Fruit fly (Drosophila melanogaster) whole organism, embryonic: Measurements from ENCODE around the gene Trf.

Experiments
- BEAF-32 ChIP-seq: fragments of 200-800 bp; sonication (Bioruptor generic); optimal IDR thresholded peaks from 3 replicates; lab custom pipeline; 2017; ENCODE audit warnings: missing biosample characterization, missing genetic modification characterization, mild to moderate bottlenecking, moderate library complexity, missing genetic modification reagents
- CG10543 ChIP-seq: fragments of 200-800 bp; sonication (Bioruptor generic); optimal IDR thresholded peaks from 3 replicates; lab custom pipeline; 2017; ENCODE audit warnings: missing biosample characterization, mild to moderate bottlenecking, missing genetic modification characterization, moderate library complexity
- CG11093 ChIP-seq: fragments of 200-800 bp; sonication (Bioruptor generic); IDR thresholded peaks from 3 replicates; pipeline ENCODE4 v1.3.6; 2022; ENCODE audit warnings: missing biosample characterization, missing genetic modification characterization
- CG11247 ChIP-seq: fragments of 200-800 bp; sonication (Bioruptor generic); IDR thresholded peaks from 2 replicates; pipeline ENCODE4 v1.3.6; 2022; ENCODE audit warnings: missing biosample characterization, missing genetic modification characterization
- CG11398 ChIP-seq: fragments of 200-800 bp; sonication (Bioruptor generic); optimal IDR thresholded peaks from 2 replicates; lab custom pipeline; 2016; ENCODE audit warnings: missing biosample characterization, missing genetic modification characterization
- CG11456 ChIP-seq: fragments of 200-800 bp; sonication (Bioruptor generic); IDR thresholded peaks from 3 replicates; pipeline ENCODE4 v1.3.6; 2022; ENCODE audit warnings: missing biosample characterization, missing genetic modification characterization
- CG13287 ChIP-seq: fragments of 200-800 bp; sonication (Bioruptor generic); IDR thresholded peaks from 2 replicates; pipeline ENCODE4 v1.3.6; 2022; ENCODE audit warnings: missing biosample characterization, missing genetic modification characterization; ENCODE audit not compliant: partially characterized antibody
- CG1647 ChIP-seq: fragments of 200-800 bp; sonication (Bioruptor generic); optimal IDR thresholded peaks from 3 replicates; lab custom pipeline; 2016; ENCODE audit warnings: missing biosample characterization, missing genetic modification characterization
- CG17802 ChIP-seq: fragments of 200-800 bp; sonication (Bioruptor generic); optimal IDR thresholded peaks from 2 replicates; lab custom pipeline; 2018; ENCODE audit warnings: missing biosample characterization, mild to moderate bottlenecking, missing genetic modification characterization, moderate library complexity
- CG17912 ChIP-seq: fragments of 200-800 bp; sonication (Bioruptor generic); optimal IDR thresholded peaks from 2 replicates; lab custom pipeline; 2018; ENCODE audit warnings: missing biosample characterization, mild to moderate bottlenecking, missing genetic modification characterization
- CG18262 ChIP-seq: fragments of 200-800 bp; optimal IDR thresholded peaks from 3 replicates; lab custom pipeline; 2019; ENCODE audit warnings: missing biosample characterization, mild to moderate bottlenecking, missing genetic modification characterization, moderate library complexity
- CG31224 ChIP-seq: fragments of 200-800 bp; sonication (Bioruptor generic); IDR thresholded peaks from 2 replicates; pipeline ENCODE4 v1.3.6; 2022; ENCODE audit warnings: missing biosample characterization, missing genetic modification characterization
- CG3163 ChIP-seq: fragments of 200-800 bp; sonication (Bioruptor generic); optimal IDR thresholded peaks from 3 replicates; lab custom pipeline; 2016; ENCODE audit warnings: missing biosample characterization, missing genetic modification characterization
- CG33213 ChIP-seq: fragments of 200-800 bp; sonication (Bioruptor generic); optimal IDR thresholded peaks from 3 replicates; lab custom pipeline; 2016; ENCODE audit warnings: missing biosample characterization, missing genetic modification characterization
- CG3838 ChIP-seq: fragments of 200-800 bp; sonication (Bioruptor generic); optimal IDR thresholded peaks from 3 replicates; lab custom pipeline; 2016; ENCODE audit warnings: missing biosample characterization, missing genetic modification characterization
- CG43689 ChIP-seq: fragments of 200-800 bp; sonication (Bioruptor generic); IDR thresholded peaks from 2 replicates; pipeline ENCODE4 v1.3.6; 2022; ENCODE audit warnings: missing biosample characterization, missing genetic modification characterization
- CG7786 ChIP-seq: fragments of 200-800 bp; sonication (Bioruptor generic); optimal IDR thresholded peaks from 2 replicates; lab custom pipeline; 2016; ENCODE audit warnings: missing biosample characterization, missing genetic modification characterization
- CG8924 ChIP-seq: fragments of 200-800 bp; optimal IDR thresholded peaks from 3 replicates; lab custom pipeline; 2019; ENCODE audit warnings: missing biosample characterization, mild to moderate bottlenecking, missing genetic modification characterization, moderate library complexity
- CG9797 ChIP-seq: fragments of 200-800 bp; sonication (Bioruptor generic); optimal IDR thresholded peaks from 3 replicates; lab custom pipeline; 2018; ENCODE audit warnings: missing biosample characterization, mild to moderate bottlenecking, missing genetic modification characterization
- CoRest ChIP-seq: fragments of 200-800 bp; sonication (Bioruptor generic); optimal IDR thresholded peaks from 3 replicates; lab custom pipeline; 2018; ENCODE audit warnings: missing biosample characterization, mild to moderate bottlenecking, missing genetic modification characterization, moderate library complexity
- CrebB ChIP-seq: fragments of 200-800 bp; sonication (Bioruptor generic); optimal IDR thresholded peaks from 3 replicates; lab custom pipeline; 2018; ENCODE audit warnings: missing biosample characterization, mild to moderate bottlenecking, missing genetic modification characterization
- Doc2 ChIP-seq: fragments of 200-800 bp; sonication (Bioruptor generic); IDR thresholded peaks from 2 replicates; pipeline ENCODE4 v1.3.6; 2022; ENCODE audit warnings: missing biosample characterization, missing genetic modification characterization
- Ets97D ChIP-seq: fragments of 200-800 bp; sonication (Bioruptor generic); optimal IDR thresholded peaks from 3 replicates; lab custom pipeline; 2016; ENCODE audit warnings: missing biosample characterization, missing genetic modification characterization
- Gug ChIP-seq: fragments of 200-800 bp; sonication (Bioruptor generic); IDR thresholded peaks from 4 replicates; pipeline ENCODE4 v1.3.6; 2022; ENCODE audit warnings: missing biosample characterization, missing genetic modification characterization
- HLH54F ChIP-seq: fragments of 200-800 bp; sonication (Bioruptor generic); optimal IDR thresholded peaks from 3 replicates; lab custom pipeline; 2016; ENCODE audit warnings: missing biosample characterization, missing genetic modification characterization
- Hmr ChIP-seq: fragments of 200-800 bp; sonication (Bioruptor generic); optimal IDR thresholded peaks from 3 replicates; lab custom pipeline; 2017; ENCODE audit warnings: mild to moderate bottlenecking, missing biosample characterization, missing genetic modification reagents, missing genetic modification characterization
- MESR4 ChIP-seq: fragments of 200-800 bp; sonication (Bioruptor generic); optimal IDR thresholded peaks from 2 replicates; lab custom pipeline; 2018; ENCODE audit warnings: missing biosample characterization, mild to moderate bottlenecking, missing genetic modification characterization, moderate library complexity
- Med ChIP-seq: fragments of 200-800 bp; sonication (Bioruptor generic); peaks from one replicate; lab custom pipeline; 2016; ENCODE audit warnings: missing biosample characterization, missing genetic modification characterization, mild to moderate bottlenecking, inconsistent platforms, moderate library complexity
- Mes4 ChIP-seq: fragments of 200-800 bp; sonication (Bioruptor generic); optimal IDR thresholded peaks from 2 replicates; lab custom pipeline; 2016; ENCODE audit warnings: missing biosample characterization, missing genetic modification characterization
- Opbp ChIP-seq: fragments of 200-800 bp; sonication (Bioruptor generic); IDR thresholded peaks from 3 replicates; pipeline ENCODE4 v1.3.6; 2022; ENCODE audit warnings: missing biosample characterization, missing genetic modification characterization; ENCODE audit not compliant: partially characterized antibody
- Tbp ChIP-seq: fragments of >200 bp; optimal IDR thresholded peaks from 2 replicates; lab custom pipeline; 2018; ENCODE audit warnings: missing biosample characterization, missing genetic modification characterization
- ash1 ChIP-seq: fragments of 200-800 bp; sonication (Bioruptor generic); optimal IDR thresholded peaks from 2 replicates; lab custom pipeline; 2018; ENCODE audit warnings: missing biosample characterization, mild to moderate bottlenecking, missing genetic modification characterization
- corto ChIP-seq: fragments of 200-800 bp; sonication (Bioruptor generic); optimal IDR thresholded peaks from 2 replicates; lab custom pipeline; 2016; ENCODE audit warnings: missing biosample characterization, mild to moderate bottlenecking, missing genetic modification characterization, moderate library complexity
- crp ChIP-seq, 2 experiments: fragments of 200-800 bp; sonication (Bioruptor generic); optimal IDR thresholded peaks; 2 replicates in 1 of 2; 3 replicates in 1 of 2; lab custom pipeline; 2017; ENCODE audit warnings: missing biosample characterization in 2 of 2, missing genetic modification characterization in 2 of 2, mild to moderate bottlenecking in 1 of 2, moderate library complexity in 1 of 2
- dan ChIP-seq: fragments of 200-800 bp; sonication (Bioruptor generic); IDR thresholded peaks from 2 replicates; pipeline ENCODE4 v1.3.6; 2022; ENCODE audit warnings: missing biosample characterization, missing genetic modification characterization
- dm ChIP-seq: fragments of 200-800 bp; sonication (Bioruptor generic); optimal IDR thresholded peaks from 3 replicates; lab custom pipeline; 2016; ENCODE audit warnings: missing biosample characterization, missing genetic modification characterization
- dpn ChIP-seq, 2 experiments: fragments of 200-800 bp; sonication (Bioruptor generic); optimal IDR thresholded peaks; 3 replicates each; lab custom pipeline; 2016; ENCODE audit warnings: missing biosample characterization in 2 of 2, missing genetic modification characterization in 2 of 2
- dysf ChIP-seq: fragments of 200-800 bp; sonication (Bioruptor generic); IDR thresholded peaks from 3 replicates; pipeline ENCODE4 v1.3.6; 2022; ENCODE audit warnings: missing biosample characterization, missing genetic modification characterization
- exex ChIP-seq: fragments of 200-800 bp; sonication (Bioruptor generic); optimal IDR thresholded peaks from 4 replicates; lab custom pipeline; 2018; ENCODE audit warnings: missing biosample characterization, mild to moderate bottlenecking, missing genetic modification characterization, moderate library complexity
- ind ChIP-seq: fragments of 200-800 bp; sonication (Bioruptor generic); optimal IDR thresholded peaks from 3 replicates; lab custom pipeline; 2016; ENCODE audit warnings: missing biosample characterization, missing genetic modification characterization
- insv ChIP-seq, 2 experiments: fragments of 200-800 bp; sonication (Bioruptor generic); optimal IDR thresholded peaks; 3 replicates each; lab custom pipeline; 2016 to 2018; ENCODE audit warnings: missing biosample characterization in 2 of 2, missing genetic modification characterization in 2 of 2
- mam ChIP-seq: fragments of 200-800 bp; sonication (Bioruptor generic); optimal IDR thresholded peaks from 3 replicates; lab custom pipeline; 2016; ENCODE audit warnings: missing biosample characterization, missing genetic modification characterization
- nerfin-1 ChIP-seq: fragments of 200-800 bp; sonication (Bioruptor generic); optimal IDR thresholded peaks from 3 replicates; lab custom pipeline; 2019; ENCODE audit warnings: missing biosample characterization, mild to moderate bottlenecking, missing genetic modification characterization, moderate library complexity
- otp ChIP-seq: fragments of 200-800 bp; sonication (Bioruptor generic); IDR thresholded peaks from 3 replicates; pipeline ENCODE4, ENCODE4 v1.3.6; 2022; ENCODE audit warnings: missing biosample characterization, missing genetic modification characterization
- pan ChIP-seq, 4 experiments: fragments of >200 bp in 3 of 4; fragments of 200-800 bp in 1 of 4; sonication (Bioruptor generic) in 1 of 4; optimal IDR thresholded peaks in 3 of 4; IDR thresholded peaks in 1 of 4; 2 replicates each; pipeline versions ENCODE4 v1.3.6 to Lab custom; 2017 to 2022; ENCODE audit warnings: missing biosample characterization in 2 of 4, missing genetic modification characterization in 2 of 4, mixed read lengths in 1 of 4
- psq ChIP-seq: fragments of 200-800 bp; sonication (Bioruptor generic); optimal IDR thresholded peaks from 2 replicates; lab custom pipeline; 2017; ENCODE audit warnings: missing biosample characterization, missing genetic modification characterization
- pum ChIP-seq: fragments of 200-800 bp; sonication (Bioruptor generic); optimal IDR thresholded peaks from 2 replicates; lab custom pipeline; 2016; ENCODE audit warnings: missing biosample characterization, missing genetic modification characterization
- pzg ChIP-seq: fragments of 200-800 bp; sonication (Bioruptor generic); optimal IDR thresholded peaks from 3 replicates; lab custom pipeline; 2018; ENCODE audit warnings: missing biosample characterization, mild to moderate bottlenecking, missing genetic modification characterization, moderate library complexity
- stwl ChIP-seq: fragments of 200-800 bp; sonication (Bioruptor generic); optimal IDR thresholded peaks from 3 replicates; lab custom pipeline; 2018; ENCODE audit warnings: missing biosample characterization, mild to moderate bottlenecking, missing genetic modification characterization, moderate library complexity
- tap ChIP-seq: fragments of 200-800 bp; optimal IDR thresholded peaks from 3 replicates; lab custom pipeline; 2019; ENCODE audit warnings: missing biosample characterization, mild to moderate bottlenecking, missing genetic modification characterization, moderate library complexity
- vvl ChIP-seq: fragments of 200-800 bp; sonication (Bioruptor generic); IDR thresholded peaks from 2 replicates; pipeline ENCODE4 v1.3.6; 2022; ENCODE audit warnings: missing biosample characterization, missing genetic modification characterization

Trf gene

DNA sequence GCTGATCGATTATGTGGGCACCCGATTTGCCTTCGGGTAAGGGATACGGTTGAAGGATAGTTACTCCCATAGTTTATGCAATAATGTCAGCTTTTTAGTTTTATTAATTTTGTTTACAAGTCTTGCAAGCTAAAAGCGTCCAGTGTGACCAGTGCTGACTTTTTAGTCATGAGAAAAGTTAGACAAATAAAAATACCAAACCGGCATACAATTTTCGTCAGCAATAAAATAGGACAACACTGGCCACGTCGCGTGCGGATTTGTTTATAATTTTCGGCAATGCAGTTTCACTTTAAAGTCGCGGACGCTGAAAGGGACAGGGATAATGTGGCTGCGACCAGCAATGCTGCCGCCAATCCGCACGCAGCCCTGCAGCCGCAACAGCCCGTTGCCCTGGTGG, at the start of gene Trf, which contains the start of gene MED20 (continued):
- TF ChIP-seq CG9797 (peak; percentile 73), corto (GFP tag; lab: Kevin White, UChicago) (no peak), CG17802 (tag; lab: Kevin White, UChicago) (no peak), CG3163 (GFP tag; lab: Kevin White, UChicago) (no peak), CG7786 (GFP tag; lab: Kevin White, UChicago) (no peak), exex (tag; lab: Kevin White, UChicago) (no peak), tap (no peak), Hmr (GFP tag; lab: Kevin White, UChicago) (no peak), insv (GFP tag; optimal IDR thresholded peaks at IDR 0.05; lab: Kevin White, UChicago) (no peak), mam (GFP tag; lab: Kevin White, UChicago) (no peak), CG13287 (GFP tag; lab: Robert Waterston, UW) (peak; percentile 63; the same call in 1 of the 2 replicates), psq (GFP tag; lab: Kevin White, UChicago) (no peak), dpn (GFP tag; optimal IDR thresholded peaks at IDR 0.05; lab: Kevin White, UChicago) (no peak), CG17912 (GFP tag; lab: Kevin White, UChicago) (no peak), Gug (GFP tag; lab: Robert Waterston, UW) (no peak), CG43689 (GFP tag; lab: Robert Waterston, UW) (no peak), crp (GFP tag; optimal IDR thresholded peaks at IDR 0.05; lab: Kevin White, UChicago) (peak in 1 of 2 experiments; percentile 62), stwl (tag; lab: Kevin White, UChicago) (peak; percentile 86), CG11247 (no peak), CG33213 (GFP tag; lab: Kevin White, UChicago) (no peak), nerfin-1 (no peak), CG10543 (GFP tag; lab: Kevin White, UChicago) (no peak), otp (no peak), CG8924 (tag; lab: Kevin White, UChicago) (peak; percentile 12), CG11398 (GFP tag; lab: Kevin White, UChicago) (no peak), CG1647 (GFP tag; lab: Kevin White, UChicago) (no peak), vvl (GFP tag; lab: Robert Waterston, UW) (no peak), Med (no peak), CoRest (no peak), pan (optimal IDR thresholded peaks at IDR 0.05; lab: Kevin White, UChicago) (no peak), pan (GFP tag; optimal IDR thresholded peaks at IDR 0.05 in 1 of 2, IDR thresholded peaks at IDR 0.05 in 1 of 2) (no peak), CG11456 (no peak), dm (GFP tag; lab: Kevin White, UChicago) (no peak), CG18262 (tag; lab: Kevin White, UChicago) (no peak), dysf (GFP tag; lab: Robert Waterston, UW) (no peak), Opbp (GFP tag; lab: Robert Waterston, UW) (0 out of 3 replicates have a peak, but pooled peaks have one; percentile 59), Tbp (no peak), ash1 (GFP tag; lab: Kevin White, UChicago) (no peak), CG11093 (no peak), CG31224 (GFP tag; lab: Robert Waterston, UW) (no peak), pzg (GFP tag; lab: Kevin White, UChicago) (peak; percentile 71), MESR4 (GFP tag; lab: Kevin White, UChicago) (peak; percentile 29), BEAF-32 (GFP tag; lab: Kevin White, UChicago) (peak; percentile 28), pum (GFP tag; lab: Kevin White, UChicago) (no peak), Ets97D (GFP tag; lab: Kevin White, UChicago) (peak; percentile 7), CrebB (no peak), HLH54F (GFP tag; lab: Kevin White, UChicago) (no peak), Doc2 (GFP tag; lab: Robert Waterston, UW) (no peak), ind (GFP tag; lab: Kevin White, UChicago) (no peak), dan (GFP tag; lab: Robert Waterston, UW) (no peak), CG3838 (GFP tag; lab: Kevin White, UChicago) (no peak), Mes4 (GFP tag; lab: Kevin White, UChicago) (no peak)
- TF ChIP-seq, all 482 proteins: peak for 29
